Fruit fly (Drosophila melanogaster) whole organism, prepupa: ENCODE results near the gene Dus4.

ENCODE experiments used
- CG11294 ChIP-seq: fragments of 200-800 bp; sonication (Bioruptor generic); IDR thresholded peaks from 2 replicates; pipeline ENCODE4 v1.3.6; 2022; ENCODE audit warnings: missing biosample characterization, missing genetic modification characterization
- CG1621 ChIP-seq: fragments of 200-800 bp; sonication (Bioruptor generic); optimal IDR thresholded peaks from 3 replicates; lab custom pipeline; 2018; ENCODE audit warnings: missing biosample characterization, mild to moderate bottlenecking, missing genetic modification characterization
- CG16779 ChIP-seq: fragments of 200-800 bp; sonication (Bioruptor generic); optimal IDR thresholded peaks from 3 replicates; lab custom pipeline; 2017; ENCODE audit warnings: missing biosample characterization, mild to moderate bottlenecking, missing genetic modification characterization
- CG3032 ChIP-seq: fragments of 200-800 bp; optimal IDR thresholded peaks from 2 replicates; lab custom pipeline; 2019; ENCODE audit warnings: missing biosample characterization, mild to moderate bottlenecking, missing genetic modification characterization, moderate library complexity
- CG31627 ChIP-seq: fragments of 200-800 bp; sonication (Bioruptor generic); optimal IDR thresholded peaks from 3 replicates; lab custom pipeline; 2016; ENCODE audit warnings: missing biosample characterization, missing genetic modification characterization
- CG32006 ChIP-seq: fragments of 200-800 bp; sonication (Bioruptor generic); optimal IDR thresholded peaks from 3 replicates; lab custom pipeline; 2017; ENCODE audit warnings: missing biosample characterization, mild to moderate bottlenecking, missing genetic modification characterization
- CG34406 ChIP-seq: fragments of 200-800 bp; sonication (Bioruptor generic); optimal IDR thresholded peaks from 3 replicates; lab custom pipeline; 2016; ENCODE audit warnings: missing biosample characterization, missing genetic modification characterization
- CG3919 ChIP-seq: fragments of 200-800 bp; sonication (Bioruptor generic); optimal IDR thresholded peaks from 3 replicates; lab custom pipeline; 2016; ENCODE audit warnings: missing biosample characterization, missing genetic modification characterization
- CG4318 ChIP-seq: fragments of 200-800 bp; sonication (Bioruptor generic); optimal IDR thresholded peaks from 3 replicates; lab custom pipeline; 2017; ENCODE audit warnings: missing biosample characterization, mild to moderate bottlenecking, missing genetic modification characterization
- CG6276 ChIP-seq: fragments of 200-800 bp; sonication (Bioruptor generic); optimal IDR thresholded peaks from 2 replicates; lab custom pipeline; 2017; ENCODE audit warnings: missing biosample characterization, mild to moderate bottlenecking, missing genetic modification characterization
- CG6792 ChIP-seq: fragments of 200-800 bp; sonication (Bioruptor generic); optimal IDR thresholded peaks from 3 replicates; lab custom pipeline; 2016; ENCODE audit warnings: missing biosample characterization, missing genetic modification characterization
- CG6854 ChIP-seq: fragments of 200-800 bp; sonication (Bioruptor generic); optimal IDR thresholded peaks from 2 replicates; lab custom pipeline; 2017; ENCODE audit warnings: missing biosample characterization, mild to moderate bottlenecking, missing genetic modification characterization
- CG8119 ChIP-seq: fragments of 200-800 bp; sonication (Bioruptor generic); IDR thresholded peaks from 3 replicates; pipeline ENCODE4 v1.3.6; 2022; ENCODE audit warnings: missing biosample characterization, missing genetic modification characterization
- CG8632 ChIP-seq: fragments of 200-800 bp; sonication (Bioruptor generic); optimal IDR thresholded peaks from 3 replicates; lab custom pipeline; 2016; ENCODE audit warnings: missing biosample characterization, missing genetic modification characterization
- CG9139 ChIP-seq: fragments of 200-800 bp; sonication (Bioruptor generic); optimal IDR thresholded peaks from 3 replicates; lab custom pipeline; 2017; ENCODE audit warnings: missing biosample characterization, mild to moderate bottlenecking, missing genetic modification characterization
- Eip75B ChIP-seq: fragments of 200-800 bp; sonication (Bioruptor generic); optimal IDR thresholded peaks from 3 replicates; lab custom pipeline; 2016; ENCODE audit warnings: missing biosample characterization, missing genetic modification characterization
- Eip78C ChIP-seq: fragments of 200-800 bp; sonication (Bioruptor generic); peaks from one replicate; lab custom pipeline; 2016; ENCODE audit warnings: missing biosample characterization, missing genetic modification characterization
- Gug ChIP-seq: fragments of 200-800 bp; sonication (Bioruptor generic); IDR thresholded peaks from 2 replicates; pipeline ENCODE4 v1.3.6; 2022; ENCODE audit warnings: missing biosample characterization, missing genetic modification characterization
- Hr38 ChIP-seq: sonication (Bioruptor generic); optimal IDR thresholded peaks from 2 replicates; lab custom pipeline; 2016; ENCODE audit warnings: missing biosample characterization, missing genetic modification characterization
- Hr39 ChIP-seq: fragments of 200-800 bp; sonication (Bioruptor generic); optimal IDR thresholded peaks from 2 replicates; lab custom pipeline; 2016; ENCODE audit warnings: missing biosample characterization, missing genetic modification characterization
- Hr4 ChIP-seq: fragments of 200-800 bp; sonication (Bioruptor generic); optimal IDR thresholded peaks from 3 replicates; lab custom pipeline; 2016; ENCODE audit warnings: missing biosample characterization, missing genetic modification characterization
- Met ChIP-seq: fragments of 200-800 bp; sonication (Bioruptor generic); optimal IDR thresholded peaks from 3 replicates; lab custom pipeline; 2016; ENCODE audit warnings: missing biosample characterization, missing genetic modification characterization
- OdsH ChIP-seq: fragments of 200-800 bp; sonication (Bioruptor generic); optimal IDR thresholded peaks from 3 replicates; lab custom pipeline; 2016; ENCODE audit warnings: missing biosample characterization, missing genetic modification characterization
- Smox ChIP-seq: fragments of 200-800 bp; sonication (Bioruptor generic); optimal IDR thresholded peaks from 3 replicates; lab custom pipeline; 2016; ENCODE audit warnings: missing biosample characterization, missing genetic modification characterization
- Sox102F ChIP-seq: fragments of 200-800 bp; sonication (Bioruptor generic); optimal IDR thresholded peaks from 2 replicates; lab custom pipeline; 2016; ENCODE audit warnings: missing biosample characterization, mild to moderate bottlenecking, missing genetic modification characterization
- Sox15 ChIP-seq: fragments of 200-800 bp; sonication (Bioruptor generic); optimal IDR thresholded peaks from 3 replicates; lab custom pipeline; 2016; ENCODE audit warnings: missing biosample characterization, missing genetic modification characterization
- cyc ChIP-seq: fragments of 200-800 bp; sonication (Bioruptor generic); optimal IDR thresholded peaks from 3 replicates; lab custom pipeline; 2016; ENCODE audit warnings: missing biosample characterization, missing genetic modification characterization
- dsx ChIP-seq: fragments of 200-800 bp; optimal IDR thresholded peaks from 3 replicates; lab custom pipeline; 2019; ENCODE audit warnings: missing biosample characterization, mild to moderate bottlenecking, missing genetic modification characterization, moderate library complexity; ENCODE audit not compliant: poor library complexity, severe bottlenecking
- eg ChIP-seq: fragments of 200-800 bp; sonication (Bioruptor generic); IDR thresholded peaks from 3 replicates; pipeline ENCODE4 v1.3.6; 2022; ENCODE audit warnings: missing biosample characterization, missing genetic modification characterization
- esn ChIP-seq: fragments of 200-800 bp; sonication (Bioruptor generic); optimal IDR thresholded peaks from 2 replicates; lab custom pipeline; 2016; ENCODE audit warnings: missing biosample characterization, mild to moderate bottlenecking, missing genetic modification characterization, moderate library complexity
- fd85E ChIP-seq: fragments of 200-800 bp; sonication (Bioruptor generic); optimal IDR thresholded peaks from 3 replicates; lab custom pipeline; 2016; ENCODE audit warnings: missing biosample characterization, missing genetic modification characterization
- fkh ChIP-seq: fragments of 200-800 bp; sonication (Bioruptor generic); optimal IDR thresholded peaks from 3 replicates; lab custom pipeline; 2017; ENCODE audit warnings: missing biosample characterization, mild to moderate bottlenecking, missing genetic modification characterization, moderate library complexity
- lz ChIP-seq: fragments of 200-800 bp; sonication (Bioruptor generic); optimal IDR thresholded peaks from 3 replicates; lab custom pipeline; 2016; ENCODE audit warnings: missing biosample characterization, missing genetic modification characterization
- spab ChIP-seq: fragments of 200-800 bp; sonication (Bioruptor generic); optimal IDR thresholded peaks from 2 replicates; lab custom pipeline; 2017; ENCODE audit warnings: missing biosample characterization, mild to moderate bottlenecking, missing genetic modification characterization, missing genetic modification reagents
- svp ChIP-seq: fragments of 200-800 bp; sonication (Bioruptor generic); peaks from one replicate; lab custom pipeline; 2016; ENCODE audit warnings: missing biosample characterization, missing genetic modification characterization
- topi ChIP-seq: fragments of 200-800 bp; sonication (Bioruptor generic); optimal IDR thresholded peaks from 3 replicates; lab custom pipeline; 2016; ENCODE audit warnings: missing biosample characterization, missing genetic modification characterization

The Dus4 gene

dm6 chr2L:19069548-19070145 lies 6.6 kb downstream of the Dus4 start, which contains the start of gene CG10702:
TSS of gene CG10702 (minus strand) at chr2L:19069851.
- peak; percentile 1 for TF ChIP-seq Hr39 (GFP tag; lab: Kevin White, UChicago)
- peak; percentile 74 for TF ChIP-seq Eip78C (GFP tag; lab: Kevin White, UChicago)
- TF ChIP-seq CG32006 (GFP tag; lab: Kevin White, UChicago), result peak; percentile 47
- no peak for TF ChIP-seq topi (GFP tag; lab: Kevin White, UChicago)
- TF ChIP-seq eg, result peak; percentile 55; the same call in 2 of the 3 replicates

dm6 chr2L:19071713-19072112 lies 8.6 kb downstream of the Dus4 start:
- TF ChIP-seq topi (GFP tag; lab: Kevin White, UChicago) (peak; percentile 20), Eip78C (GFP tag; lab: Kevin White, UChicago) (peak; percentile 56), CG16779 (tag; lab: Kevin White, UChicago) (no peak), CG8632 (GFP tag; lab: Kevin White, UChicago) (no peak), OdsH (GFP tag; lab: Kevin White, UChicago) (no peak), dsx (GFP tag; lab: Kevin White, UChicago) (peak; percentile 82), CG6792 (GFP tag; lab: Kevin White, UChicago) (no peak), esn (GFP tag; lab: Kevin White, UChicago) (peak; percentile 15), Hr38 (GFP tag; lab: Kevin White, UChicago) (no peak), Hr39 (GFP tag; lab: Kevin White, UChicago) (peak; percentile 9), svp (GFP tag; lab: Kevin White, UChicago) (peak; percentile 62), Sox15 (GFP tag; lab: Kevin White, UChicago) (no peak), Met (GFP tag; lab: Kevin White, UChicago) (peak; percentile 25), Smox (GFP tag; lab: Kevin White, UChicago) (peak; percentile 21), Sox102F (GFP tag; lab: Kevin White, UChicago) (no peak), lz (peak; percentile 5), CG6276 (GFP tag; lab: Kevin White, UChicago) (no peak)
- TF ChIP-seq, all 60 proteins: peak for 9

- no peak for TF ChIP-seq CG11294 (GFP tag; lab: Robert Waterston, UW)
- peak; percentile 13 for TF ChIP-seq Eip78C (GFP tag; lab: Kevin White, UChicago)
- TF ChIP-seq, all 60 proteins: peak for 1
Measured at dm6 chr2L:19074099-19074828, 11.2 kb downstream of the Dus4 start, which contains the start of gene CG17572. TSS of gene CG17572 (minus strand) at chr2L:19074149.

dm6 chr2L:19078928-19079327 lies 15.8 kb downstream of the Dus4 start, which contains the start of gene CG10700:
TSS of gene CG10700 (minus strand) at chr2L:19079028.
- TF ChIP-seq CG9139 (GFP tag; lab: Kevin White, UChicago) (no peak), fkh (no peak), svp (GFP tag; lab: Kevin White, UChicago) (no peak), CG8119 (no peak), Gug (GFP tag; lab: Robert Waterston, UW) (no peak), Hr4 (GFP tag; lab: Kevin White, UChicago) (no peak), cyc (no peak), spab (GFP tag; lab: Kevin White, UChicago) (no peak), Eip75B (GFP tag; lab: Kevin White, UChicago) (no peak)

dm6 chr2L:19079742-19080141 lies 16.6 kb downstream of the Dus4 start:
- TF ChIP-seq fd85E (no peak), CG4318 (GFP tag; lab: Kevin White, UChicago) (no peak), CG31627 (no peak), CG3919 (no peak), CG32006 (GFP tag; lab: Kevin White, UChicago) (no peak), Hr4 (GFP tag; lab: Kevin White, UChicago) (no peak), CG34406 (GFP tag; lab: Kevin White, UChicago) (no peak), lz (no peak), CG8632 (GFP tag; lab: Kevin White, UChicago) (no peak), cyc (no peak), CG1621 (no peak), esn (GFP tag; lab: Kevin White, UChicago) (no peak), CG6854 (GFP tag; lab: Kevin White, UChicago) (no peak), CG3032 (tag; lab: Kevin White, UChicago) (no peak)
